Worm (Caenorhabditis elegans): ENCODE results near the gene rab-21.

ce11 chrII:8685623-8686022 is 29.2 kb downstream of the rab-21 start, which contains the start of gene C34C6.9:
- TF ChIP-seq aly-2 (tag; optimal IDR thresholded peaks at IDR 0.05) (no peak), pag-3 (tag; optimal IDR thresholded peaks at IDR 0.05; ENCODE audit: borderline replicate concordance, insufficient read depth) (no peak), ces-1 (GFP tag; optimal IDR thresholded peaks at IDR 0.05) (no peak), sup-37 (GFP tag; optimal IDR thresholded peaks at IDR 0.05) (no peak), unc-130 (tag; optimal IDR thresholded peaks at IDR 0.05) (no peak), ceh-82 (tag; optimal IDR thresholded peaks at IDR 0.05) (no peak)

All from whole organism, L1 larva.